Worm (Caenorhabditis elegans) whole organism, late embryonic: ENCODE data around the gene irld-22.

Experiments
- C08G9.2 ChIP-seq: sonication (generic microtip); optimal IDR thresholded peaks from 2 replicates; lab custom pipeline; 2016; ENCODE audit warnings: mild to moderate bottlenecking, missing genetic modification characterization, moderate library complexity, missing compliant biosample characterization
- F13H6.1 ChIP-seq: sonication (generic microtip); optimal IDR thresholded peaks from 2 replicates; lab custom pipeline; 2016; ENCODE audit warnings: missing genetic modification characterization, missing compliant biosample characterization
- K09A11.1 ChIP-seq: sonication (generic microtip); optimal IDR thresholded peaks from 2 replicates; lab custom pipeline; 2017; ENCODE audit warnings: antibody characterized with exemption, mild to moderate bottlenecking, missing genetic modification characterization, missing compliant biosample characterization; ENCODE audit not compliant: insufficient read depth
- ahr-1 ChIP-seq: sonication (generic microtip); optimal IDR thresholded peaks from 2 replicates; lab custom pipeline; 2016; ENCODE audit warnings: missing genetic modification characterization, missing compliant biosample characterization
- ceh-14 ChIP-seq: sonication (generic microtip); optimal IDR thresholded peaks from 2 replicates; lab custom pipeline; 2016; ENCODE audit warnings: missing genotype, missing genetic modification characterization, missing compliant biosample characterization
- ceh-18 ChIP-seq: sonication (generic microtip); optimal IDR thresholded peaks from 2 replicates; lab custom pipeline; 2016; ENCODE audit warnings: missing genetic modification characterization, missing compliant biosample characterization
- ceh-19 ChIP-seq: fragments of 200-800 bp; sonication (Bioruptor generic); optimal IDR thresholded peaks from 2 replicates; lab custom pipeline; 2018; ENCODE audit warnings: mild to moderate bottlenecking, missing genetic modification characterization, missing compliant biosample characterization
- ceh-2 ChIP-seq: sonication (generic microtip); optimal IDR thresholded peaks from 2 replicates; lab custom pipeline; 2016; ENCODE audit warnings: missing genotype, missing genetic modification characterization, missing compliant biosample characterization
- ceh-22 ChIP-seq: sonication (generic microtip); optimal IDR thresholded peaks from 2 replicates; lab custom pipeline; 2017; ENCODE audit warnings: missing biosample characterization, missing genetic modification characterization
- ceh-24 ChIP-seq: sonication (generic microtip); optimal IDR thresholded peaks from 2 replicates; lab custom pipeline; 2016; ENCODE audit warnings: mild to moderate bottlenecking, missing genetic modification characterization, missing compliant biosample characterization
- ceh-45 ChIP-seq: fragments of 200-800 bp; sonication (Bioruptor generic); IDR thresholded peaks from 2 replicates; pipeline ENCODE4 v1.3.6; 2022; ENCODE audit warnings: missing genetic modification reagents, missing genetic modification characterization, missing compliant biosample characterization
- ceh-6 ChIP-seq: fragments of 200-800 bp; sonication (Bioruptor generic); optimal IDR thresholded peaks from 2 replicates; lab custom pipeline; 2018; ENCODE audit warnings: mild to moderate bottlenecking, missing genetic modification characterization, missing compliant biosample characterization
- che-1 ChIP-seq: sonication (generic microtip); optimal IDR thresholded peaks from 2 replicates; lab custom pipeline; 2016; ENCODE audit warnings: mild to moderate bottlenecking, missing genetic modification characterization, missing compliant biosample characterization
- dmd-4 ChIP-seq: sonication (generic microtip); optimal IDR thresholded peaks from 2 replicates; lab custom pipeline; 2016; ENCODE audit warnings: borderline replicate concordance, missing genetic modification characterization, missing compliant biosample characterization
- dve-1 ChIP-seq: sonication (generic microtip); optimal IDR thresholded peaks from 2 replicates; lab custom pipeline; 2017; ENCODE audit warnings: antibody characterized with exemption, mild to moderate bottlenecking, missing genetic modification characterization, missing compliant biosample characterization
- elt-2 ChIP-seq: sonication (generic microtip); optimal IDR thresholded peaks from 2 replicates; lab custom pipeline; 2016; ENCODE audit warnings: missing genetic modification reagents, missing genetic modification characterization, missing compliant biosample characterization
- ets-4 ChIP-seq: sonication (generic microtip); optimal IDR thresholded peaks from 2 replicates; lab custom pipeline; 2016; ENCODE audit warnings: missing genetic modification characterization, missing compliant biosample characterization
- eyg-1 ChIP-seq: sonication (generic microtip); optimal IDR thresholded peaks from 2 replicates; lab custom pipeline; 2016; ENCODE audit warnings: missing genotype, missing genetic modification characterization, missing compliant biosample characterization
- fax-1 ChIP-seq: sonication (generic microtip); optimal IDR thresholded peaks from 2 replicates; lab custom pipeline; 2016; ENCODE audit warnings: missing genotype, missing genetic modification characterization, missing compliant biosample characterization
- hlh-30 ChIP-seq: sonication (generic microtip); optimal IDR thresholded peaks from 2 replicates; lab custom pipeline; 2017; ENCODE audit warnings: antibody characterized with exemption, missing genetic modification characterization, missing compliant biosample characterization; ENCODE audit not compliant: insufficient read depth
- hlh-6 ChIP-seq: sonication (generic microtip); optimal IDR thresholded peaks from 2 replicates; lab custom pipeline; 2016; ENCODE audit warnings: missing genotype, missing genetic modification characterization, missing compliant biosample characterization
- hlh-8 ChIP-seq: sonication (generic microtip); optimal IDR thresholded peaks from 2 replicates; lab custom pipeline; 2016; ENCODE audit warnings: missing genotype, missing genetic modification characterization, missing compliant biosample characterization
- lim-6 ChIP-seq: sonication (generic microtip); optimal IDR thresholded peaks from 2 replicates; lab custom pipeline; 2016; ENCODE audit warnings: missing genetic modification characterization, missing compliant biosample characterization
- madf-2 ChIP-seq: sonication (generic microtip); optimal IDR thresholded peaks from 2 replicates; lab custom pipeline; 2017; ENCODE audit warnings: missing genetic modification characterization, missing compliant biosample characterization
- mec-3 ChIP-seq: sonication (generic microtip); optimal IDR thresholded peaks from 2 replicates; lab custom pipeline; 2016; ENCODE audit warnings: borderline replicate concordance, missing genetic modification characterization, missing compliant biosample characterization
- nhr-232 ChIP-seq: sonication (generic microtip); optimal IDR thresholded peaks from 2 replicates; lab custom pipeline; 2016; ENCODE audit warnings: missing genetic modification characterization, missing compliant biosample characterization
- odd-2 ChIP-seq: sonication (generic microtip); optimal IDR thresholded peaks from 2 replicates; lab custom pipeline; 2017; ENCODE audit warnings: antibody characterized with exemption, mild to moderate bottlenecking, missing genetic modification characterization, missing compliant biosample characterization
- pat-9 ChIP-seq: fragments of 200-800 bp; sonication (Bioruptor generic); optimal IDR thresholded peaks from 2 replicates; lab custom pipeline; 2018; ENCODE audit warnings: mild to moderate bottlenecking, missing genetic modification characterization, moderate library complexity, missing compliant biosample characterization
- pha-2 ChIP-seq: sonication (generic microtip); optimal IDR thresholded peaks from 2 replicates; lab custom pipeline; 2017; ENCODE audit warnings: mild to moderate bottlenecking, missing genetic modification characterization, missing compliant biosample characterization
- pha-4 ChIP-seq: fragments of 150-350 bp; optimal IDR thresholded peaks from 2 replicates; lab custom pipeline; 2018; ENCODE audit warnings: missing biosample characterization, missing genetic modification reagents, missing genetic modification characterization
- ref-2 ChIP-seq: sonication (generic microtip); optimal IDR thresholded peaks from 2 replicates; lab custom pipeline; 2016; ENCODE audit warnings: missing genetic modification characterization, missing compliant biosample characterization
- rnt-1 ChIP-seq: sonication (generic microtip); optimal IDR thresholded peaks from 2 replicates; lab custom pipeline; 2016; ENCODE audit warnings: missing genetic modification characterization, missing compliant biosample characterization
- sox-2 ChIP-seq: fragments of 200-800 bp; sonication (Bioruptor generic); IDR thresholded peaks from 2 replicates; pipeline ENCODE4 v1.3.6; 2022; ENCODE audit warnings: missing genetic modification reagents, missing genetic modification characterization, missing compliant biosample characterization
- sox-4 ChIP-seq: sonication (generic microtip); optimal IDR thresholded peaks from 2 replicates; lab custom pipeline; 2017; ENCODE audit warnings: mild to moderate bottlenecking, missing genetic modification characterization, inconsistent platforms, missing compliant biosample characterization
- syd-9 ChIP-seq: sonication (generic microtip); optimal IDR thresholded peaks from 2 replicates; lab custom pipeline; 2016; ENCODE audit warnings: mild to moderate bottlenecking, missing genetic modification characterization, moderate library complexity, missing compliant biosample characterization
- tbx-7 ChIP-seq: sonication (generic microtip); optimal IDR thresholded peaks from 2 replicates; lab custom pipeline; 2016; ENCODE audit warnings: missing genotype, missing genetic modification characterization, missing compliant biosample characterization
- ttx-3 ChIP-seq: sonication (generic microtip); optimal IDR thresholded peaks from 2 replicates; lab custom pipeline; 2016; ENCODE audit warnings: missing genetic modification reagents, missing genetic modification characterization, missing compliant biosample characterization
- unc-55 ChIP-seq: sonication (generic microtip); optimal IDR thresholded peaks from 2 replicates; lab custom pipeline; 2017; ENCODE audit warnings: missing biosample characterization, missing genetic modification reagents, missing genetic modification characterization

irld-22 gene

ce11 chrV:3913131-3913530, 13.1 kb upstream of the irld-22 start:
- TF ChIP-seq pha-4 (tag; lab: Kevin White, UChicago) (no peak), unc-55 (GFP tag; lab: Kevin White, UChicago) (no peak)

- TF ChIP-seq ceh-6 (no peak), hlh-30 (tag; lab: Kevin White, UChicago) (no peak), ttx-3 (no peak), elt-2 (tag; lab: Kevin White, UChicago) (no peak), ceh-45 (GFP tag; lab: Robert Waterston, UW) (no peak), ceh-19 (no peak), ref-2 (tag; lab: Kevin White, UChicago) (no peak), nhr-232 (tag; lab: Kevin White, UChicago) (no peak), syd-9 (no peak), ceh-22 (tag; lab: Kevin White, UChicago) (no peak), fax-1 (no peak), pat-9 (tag; lab: Kevin White, UChicago) (no peak), rnt-1 (no peak), mec-3 (no peak), che-1 (tag; lab: Kevin White, UChicago) (no peak), dmd-4 (tag; lab: Kevin White, UChicago) (no peak), F13H6.1 (no peak)
These were observed 12.5 kb upstream of the irld-22 start, which contains the start of gene srx-68 for ce11 chrV:3912472-3912871. srx-68 (plus strand) TSS chrV:3912772.

DNA sequence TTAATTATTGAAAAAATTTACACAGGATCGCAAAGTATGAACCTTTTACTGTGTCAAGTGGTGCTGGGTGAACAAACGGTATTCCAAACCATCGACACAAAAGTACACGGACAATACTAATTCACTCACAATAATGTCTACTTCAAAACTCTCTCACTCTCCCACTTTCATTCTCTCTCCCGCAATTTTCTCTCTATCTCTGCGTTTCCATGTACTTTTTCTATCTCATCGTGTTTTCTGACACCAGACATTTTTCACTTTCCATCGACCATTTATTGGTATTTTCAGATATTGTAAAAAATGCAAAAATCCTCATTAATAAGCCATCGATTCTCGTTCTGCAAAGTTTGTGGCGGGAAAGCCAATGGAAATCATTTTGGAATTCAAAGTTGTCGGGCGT, 5.8 kb upstream of the irld-22 start, which contains the start of gene nhr-156:
Gene nhr-156, plus strand, starts transcription at position 266 of the 400 bp plus-strand sequence.
- TF ChIP-seq ceh-22 (tag; lab: Kevin White, UChicago) = no peak
- no peak for TF ChIP-seq madf-2 (tag; lab: Kevin White, UChicago)
- TF ChIP-seq hlh-30 (tag; lab: Kevin White, UChicago) = no peak
- TF ChIP-seq K09A11.1 (tag; lab: Kevin White, UChicago) = no peak
- no peak for TF ChIP-seq odd-2 (tag; lab: Kevin White, UChicago)
- TF ChIP-seq tbx-7 (tag; lab: Kevin White, UChicago) = no peak
- no peak for TF ChIP-seq hlh-6 (tag; lab: Kevin White, UChicago)
- no peak for TF ChIP-seq ceh-24 (tag; lab: Kevin White, UChicago)
- TF ChIP-seq, all 69 proteins: peak for 0

- TF ChIP-seq ceh-14 (tag; lab: Kevin White, UChicago) (no peak), eyg-1 (no peak)
These were observed 3.4 kb upstream of the irld-22 start for ce11 chrV:3903424-3903823.

- TF ChIP-seq ets-4 (tag; lab: Kevin White, UChicago) = no peak
- no peak for TF ChIP-seq pha-4 (tag; lab: Kevin White, UChicago)
- TF ChIP-seq ceh-22 (tag; lab: Kevin White, UChicago) = no peak
- no peak for TF ChIP-seq ceh-6
- TF ChIP-seq sox-4 (tag; lab: Kevin White, UChicago) = no peak
- TF ChIP-seq syd-9 = no peak
- TF ChIP-seq ceh-18 = no peak
- no peak for TF ChIP-seq elt-2 (tag; lab: Kevin White, UChicago)
- no peak for TF ChIP-seq ahr-1
These were observed 2.6 kb upstream of the irld-22 start, which contains the start of the genes str-229 and srh-190 for ce11 chrV:3902458-3903157. str-229 (minus strand) TSS chrV:3902558. srh-190 (plus strand) TSS chrV:3903107.

DNA sequence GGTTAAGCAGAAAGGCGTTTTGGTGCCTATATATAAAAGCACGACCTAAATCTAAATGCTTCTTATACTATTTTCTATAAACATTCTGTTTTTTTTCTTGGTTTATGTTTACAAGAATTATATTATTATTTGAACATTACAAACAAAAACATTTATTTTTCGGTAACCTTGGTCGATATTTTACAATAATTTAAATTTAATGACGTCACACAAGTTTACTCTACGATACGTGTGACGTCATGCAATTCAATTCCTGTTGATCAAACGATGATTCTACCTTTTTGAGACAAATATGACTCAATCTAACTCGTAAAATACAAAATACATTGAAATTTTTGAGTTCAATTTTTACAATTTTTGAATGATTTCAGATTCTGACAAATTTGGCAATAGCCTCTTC, 4.0 kb downstream of the irld-22 start:
- TF ChIP-seq C08G9.2 (tag; lab: Kevin White, UChicago) (no peak), dve-1 (tag; lab: Kevin White, UChicago) (no peak), ceh-45 (GFP tag; lab: Robert Waterston, UW) (no peak), pha-2 (no peak), sox-2 (GFP tag; lab: Robert Waterston, UW) (no peak), ref-2 (tag; lab: Kevin White, UChicago) (no peak), mec-3 (no peak), lim-6 (tag; lab: Kevin White, UChicago) (no peak), hlh-8 (no peak), hlh-6 (tag; lab: Kevin White, UChicago) (no peak), ceh-2 (tag; lab: Kevin White, UChicago) (no peak)
